Fruit fly (Drosophila melanogaster) whole organism, wandering third instar larva: ENCODE data around the gene gce.

Source experiments
- Dfd ChIP-seq: fragments of >200 bp; optimal IDR thresholded peaks from 2 replicates; lab custom pipeline; 2017; ENCODE audit warnings: missing biosample characterization, missing genetic modification characterization
- Dif ChIP-seq: fragments of 200-275, 200-300 bp; sonication (Bioruptor generic); optimal IDR thresholded peaks from 2 replicates; lab custom pipeline; 2018; ENCODE audit warnings: missing biosample characterization, missing genetic modification characterization; ENCODE audit not compliant: partially characterized antibody
- GATAd ChIP-seq: sonication (Bioruptor generic); optimal IDR thresholded peaks from 2 replicates; lab custom pipeline; 2016; ENCODE audit warnings: missing biosample characterization, missing genetic modification characterization
- br ChIP-seq: fragments of 200-800 bp; sonication (Bioruptor generic); optimal IDR thresholded peaks from 2 replicates; lab custom pipeline; 2016; ENCODE audit warnings: missing biosample characterization, missing genetic modification characterization
- ey ChIP-seq: fragments of 200-800 bp; sonication (Bioruptor generic); optimal IDR thresholded peaks from 2 replicates; lab custom pipeline; 2016; ENCODE audit warnings: missing biosample characterization, missing genetic modification characterization
- psq ChIP-seq: fragments of 200-800 bp; sonication (Bioruptor generic); optimal IDR thresholded peaks from 3 replicates; lab custom pipeline; 2017; ENCODE audit warnings: missing biosample characterization, mild to moderate bottlenecking, missing genetic modification characterization, moderate library complexity
- sv ChIP-seq: fragments of 200-800 bp; sonication (Bioruptor generic); optimal IDR thresholded peaks from 3 replicates; lab custom pipeline; 2016; ENCODE audit warnings: missing biosample characterization, missing genetic modification characterization
- usp ChIP-seq: fragments of >200 bp; optimal IDR thresholded peaks from 2 replicates; lab custom pipeline; 2017; ENCODE audit warnings: missing biosample characterization, missing genetic modification characterization

DNA sequence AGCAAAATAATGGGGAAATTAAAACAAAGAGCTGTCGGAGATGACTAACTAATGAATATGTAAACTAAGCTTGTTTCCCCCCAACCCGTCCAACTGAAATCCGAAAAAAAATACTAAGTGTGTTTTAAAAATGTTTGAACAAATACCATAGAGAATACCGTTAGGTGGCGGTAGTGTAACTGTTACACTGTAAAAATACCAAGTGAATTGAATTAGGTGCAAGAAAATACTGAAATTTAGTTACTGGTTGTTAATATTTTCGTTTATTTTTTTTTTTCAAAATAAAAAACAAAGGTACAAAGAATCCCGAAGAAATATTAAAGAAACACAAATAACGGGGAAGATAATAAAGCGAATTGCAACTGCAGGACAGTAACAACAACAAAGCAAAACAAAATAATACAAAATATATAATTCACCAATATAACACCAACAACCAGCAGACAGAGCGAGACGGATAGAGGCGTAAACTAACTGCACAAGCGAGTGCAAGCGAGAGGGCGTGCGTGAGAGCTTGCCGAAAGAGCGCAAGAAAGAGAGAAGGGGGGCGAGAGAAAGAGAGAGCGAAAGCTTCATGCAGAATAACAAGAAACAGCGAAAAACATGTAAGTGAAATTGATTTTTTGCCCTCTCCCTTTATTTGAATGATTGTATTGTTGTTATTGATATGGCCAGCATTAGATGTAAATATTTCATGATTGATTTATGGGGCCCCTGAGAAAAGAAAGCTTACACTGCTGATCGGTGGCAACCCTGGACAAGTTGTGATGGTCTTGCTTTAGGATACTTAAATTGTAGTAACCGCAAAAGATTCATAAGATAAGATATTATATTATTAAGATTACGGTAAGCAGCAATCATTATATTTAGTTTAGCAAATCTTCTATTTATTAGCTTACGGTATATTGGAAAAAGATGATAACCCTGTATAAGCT lies 8.7 kb downstream of the gce start:
- peak; percentile 74 for TF ChIP-seq psq (GFP tag; lab: Kevin White, UChicago)
- TF ChIP-seq Dif (GFP tag; lab: Kevin White, UChicago) = peak; percentile 49
- TF ChIP-seq ey (GFP tag; lab: Kevin White, UChicago) = no peak
- no peak for TF ChIP-seq usp (GFP tag; lab: Kevin White, UChicago)
- TF ChIP-seq Dfd (GFP tag; lab: Kevin White, UChicago) = no peak
- no peak for TF ChIP-seq GATAd (GFP tag; lab: Kevin White, UChicago)
- TF ChIP-seq sv = no peak
- TF ChIP-seq br (GFP tag; lab: Kevin White, UChicago) = peak; percentile 3
